Worm (Caenorhabditis elegans): ENCODE results near the gene H02F09.3.

DNA sequence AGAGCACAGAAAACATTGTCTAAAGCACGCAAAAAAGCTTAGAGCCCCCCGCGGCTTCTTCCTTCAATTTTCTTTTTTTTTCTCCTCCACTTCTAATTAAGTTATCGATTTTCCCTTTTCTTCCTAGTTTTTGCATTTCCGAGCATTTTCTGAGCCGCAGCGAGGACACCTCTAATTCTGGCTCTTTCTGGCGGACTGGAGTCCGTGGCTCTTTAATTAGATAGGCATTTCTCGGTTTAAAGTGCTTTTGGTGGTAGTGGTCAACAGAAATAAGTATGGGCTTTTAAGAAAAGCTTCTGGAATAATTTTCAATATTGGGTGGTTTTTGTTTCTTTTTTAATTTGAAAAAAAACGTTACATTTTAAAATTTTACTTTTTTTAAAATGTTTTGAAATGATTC, 33.1 kb downstream of the H02F09.3 start:
- TF ChIP-seq klf-2 (GFP tag; conservative IDR thresholded peaks at IDR 0.05) (no peak), tab-1 (GFP tag; IDR thresholded peaks at IDR 0.05) (no peak), ztf-29 (GFP tag; IDR thresholded peaks at IDR 0.05) (no peak), ztf-23 (GFP tag; IDR thresholded peaks at IDR 0.05) (no peak), flt-1 (GFP tag; IDR thresholded peaks at IDR 0.05) (no peak), cog-1 (tag; optimal IDR thresholded peaks at IDR 0.05) (no peak)

Measured in whole organism, midembryonic.